Worm (Caenorhabditis elegans): ENCODE data around the gene srg-20.

ce11 chrII:1616382-1616781 is 20.1 kb upstream of the srg-20 start, which contains the start of gene fbxa-165:
- TF ChIP-seq cog-1 (tag; optimal IDR thresholded peaks at IDR 0.05): no peak
- no peak for TF ChIP-seq flt-1 (GFP tag; IDR thresholded peaks at IDR 0.05)
- TF ChIP-seq ztf-23 (GFP tag; IDR thresholded peaks at IDR 0.05): no peak
